Worm (Caenorhabditis elegans): ENCODE results near the gene F41C3.1.
A peak's percentile ranks its signal among the peaks of the same experiment; 100 is the strongest.

Gene F41C3.1

ce11 chrII:4739984-4740462 lies 12.1 kb upstream of the F41C3.1 start, which contains the start of gene eas-1:
eas-1 (plus strand) TSS chrII:4740412.
- no peak for TF ChIP-seq hlh-13 (GFP tag; optimal IDR thresholded peaks at IDR 0.05)
- TF ChIP-seq unc-42 (tag; optimal IDR thresholded peaks at IDR 0.05), result peak; percentile 50
- peak; percentile 19 for TF ChIP-seq madf-2 (tag; optimal IDR thresholded peaks at IDR 0.05)
- TF ChIP-seq ceh-31 (tag; optimal IDR thresholded peaks at IDR 0.05), result peak; percentile 96
- TF ChIP-seq dmd-4 (tag; optimal IDR thresholded peaks at IDR 0.05; ENCODE audit: borderline replicate concordance), result no peak
- TF ChIP-seq pqm-1 (tag; optimal IDR thresholded peaks at IDR 0.05), result peak; percentile 46
- no peak for TF ChIP-seq C38D4.7 (GFP tag; optimal IDR thresholded peaks at IDR 0.05)
- TF ChIP-seq ref-2 (tag; optimal IDR thresholded peaks at IDR 0.05), result peak; percentile 86
- no peak for TF ChIP-seq odd-2 (tag; optimal IDR thresholded peaks at IDR 0.05)
- peak; percentile 77 for TF ChIP-seq mec-3 (tag; optimal IDR thresholded peaks at IDR 0.05; ENCODE audit: borderline replicate concordance)
- peak; percentile 89 for TF ChIP-seq tbx-2 (tag; optimal IDR thresholded peaks at IDR 0.05)
- TF ChIP-seq ceh-18 (tag; optimal IDR thresholded peaks at IDR 0.05), result peak; percentile 17
- peak; percentile 83 for TF ChIP-seq hlh-30 (tag; optimal IDR thresholded peaks at IDR 0.05; ENCODE audit: insufficient read depth)
- no peak for TF ChIP-seq unc-3 (GFP tag; conservative IDR thresholded peaks at IDR 0.05)
- peak; percentile 21 for TF ChIP-seq unc-3 (tag; optimal IDR thresholded peaks at IDR 0.05)
- no peak for TF ChIP-seq ceh-22 (tag; optimal IDR thresholded peaks at IDR 0.05)
- no peak for TF ChIP-seq ceh-9 (tag; optimal IDR thresholded peaks at IDR 0.05)
- no peak for TF ChIP-seq K02D7.2 (tag; optimal IDR thresholded peaks at IDR 0.05)
- TF ChIP-seq unc-55 (GFP tag; optimal IDR thresholded peaks at IDR 0.05), result peak; percentile 30
- TF ChIP-seq pag-3 (tag; optimal IDR thresholded peaks at IDR 0.05; ENCODE audit: borderline replicate concordance), result no peak
- TF ChIP-seq rnt-1 (tag; optimal IDR thresholded peaks at IDR 0.05), result peak; percentile 91
- TF ChIP-seq ceh-19 (GFP tag; optimal IDR thresholded peaks at IDR 0.05), result no peak
- no peak for TF ChIP-seq ahr-1 (tag; optimal IDR thresholded peaks at IDR 0.05)
- no peak for TF ChIP-seq lin-11 (tag; optimal IDR thresholded peaks at IDR 0.05)
- peak; percentile 54 for TF ChIP-seq F13H6.1 (tag; optimal IDR thresholded peaks at IDR 0.05)
- no peak for TF ChIP-seq ceh-48 (tag; optimal IDR thresholded peaks at IDR 0.05)
- TF ChIP-seq unc-86 (tag; optimal IDR thresholded peaks at IDR 0.05), result peak; percentile 5
- peak; percentile 88 for TF ChIP-seq hlh-8 (tag; optimal IDR thresholded peaks at IDR 0.05)
- TF ChIP-seq ttx-3 (tag; optimal IDR thresholded peaks at IDR 0.05), result peak; percentile 9
- no peak for TF ChIP-seq ztf-16 (tag; optimal IDR thresholded peaks at IDR 0.05)
- TF ChIP-seq lim-6 (tag; optimal IDR thresholded peaks at IDR 0.05), result peak; percentile 59
- TF ChIP-seq che-1 (tag; optimal IDR thresholded peaks at IDR 0.05), result no peak
- TF ChIP-seq fkh-10 (GFP tag; optimal IDR thresholded peaks at IDR 0.05), result no peak
- TF ChIP-seq elt-2 (tag; optimal IDR thresholded peaks at IDR 0.05), result peak; percentile 92
- no peak for TF ChIP-seq K09A11.1 (tag; optimal IDR thresholded peaks at IDR 0.05; ENCODE audit: insufficient read depth)
- TF ChIP-seq ceh-6 (GFP tag; optimal IDR thresholded peaks at IDR 0.05), result peak; percentile 34
- TF ChIP-seq ceh-24 (tag; optimal IDR thresholded peaks at IDR 0.05), result no peak
- no peak for TF ChIP-seq sox-4 (tag; optimal IDR thresholded peaks at IDR 0.05)
- TF ChIP-seq pros-1 (tag; optimal IDR thresholded peaks at IDR 0.05), result no peak
- TF ChIP-seq ets-4 (tag; optimal IDR thresholded peaks at IDR 0.05), result peak; percentile 86
- TF ChIP-seq nfya-1 (tag; optimal IDR thresholded peaks at IDR 0.05), result peak; percentile 48
- peak; percentile 64 for TF ChIP-seq eyg-1 (tag; optimal IDR thresholded peaks at IDR 0.05)
- peak; percentile 74 for TF ChIP-seq zip-5 (tag; optimal IDR thresholded peaks at IDR 0.05)
- no peak for TF ChIP-seq pha-4 (tag; optimal IDR thresholded peaks at IDR 0.05)
- no peak for TF ChIP-seq hlh-6 (tag; optimal IDR thresholded peaks at IDR 0.05)
- TF ChIP-seq hlh-15 (tag; optimal IDR thresholded peaks at IDR 0.05), result peak; percentile 13
- TF ChIP-seq C08G9.2 (tag; optimal IDR thresholded peaks at IDR 0.05), result peak; percentile 98
- peak; percentile 89 for TF ChIP-seq ceh-2 (tag; optimal IDR thresholded peaks at IDR 0.05)
- TF ChIP-seq pax-1 (tag; optimal IDR thresholded peaks at IDR 0.05), result peak; percentile 8
- TF ChIP-seq ceh-30 (tag; optimal IDR thresholded peaks at IDR 0.05), result no peak
- peak; percentile 65 for TF ChIP-seq ceh-14 (tag; optimal IDR thresholded peaks at IDR 0.05)
- peak; percentile 34 for TF ChIP-seq fkh-6 (tag; optimal IDR thresholded peaks at IDR 0.05)
- TF ChIP-seq ceh-34 (tag; optimal IDR thresholded peaks at IDR 0.05), result peak; percentile 24
